Worm (Caenorhabditis elegans): ENCODE results near the gene rev-3.

rev-3 gene

ce11 chrIII:5838159-5839046 lies 48.0 kb upstream of the rev-3 start (continued):
- peak in 1 of 2 experiments; percentile 1 for TF ChIP-seq efl-1 (optimal IDR thresholded peaks at IDR 0.05)
- TF ChIP-seq efl-1 (GFP tag; optimal IDR thresholded peaks at IDR 0.05 in 1 of 2): no peak
- TF ChIP-seq nhr-77 (tag; optimal IDR thresholded peaks at IDR 0.05): peak; percentile 66
- TF ChIP-seq ceh-82 (tag; optimal IDR thresholded peaks at IDR 0.05): peak in 1 of 3 experiments; percentile 18
- no peak for TF ChIP-seq tlp-1 (tag; optimal IDR thresholded peaks at IDR 0.05)
- TF ChIP-seq mdl-1 (tag; optimal IDR thresholded peaks at IDR 0.05): peak in 1 of 2 experiments; percentile 84
- TF ChIP-seq ces-1 (GFP tag; optimal IDR thresholded peaks at IDR 0.05): no peak
- no peak for TF ChIP-seq fos-1 (tag; optimal IDR thresholded peaks at IDR 0.05)
- no peak for TF ChIP-seq unc-30 (tag; optimal IDR thresholded peaks at IDR 0.05)
- no peak for TF ChIP-seq egl-13 (tag; optimal IDR thresholded peaks at IDR 0.05)
- TF ChIP-seq pqm-1 (tag; optimal IDR thresholded peaks at IDR 0.05): no peak
- TF ChIP-seq C16A3.4 (tag; optimal IDR thresholded peaks at IDR 0.05): peak; percentile 52
- TF ChIP-seq ztf-11 (tag; optimal IDR thresholded peaks at IDR 0.05): no peak
- TF ChIP-seq sox-4 (tag; optimal IDR thresholded peaks at IDR 0.05): no peak
- no peak for TF ChIP-seq sptf-1 (tag; optimal IDR thresholded peaks at IDR 0.05)
- TF ChIP-seq isw-1 (GFP tag; IDR thresholded peaks at IDR 0.05): no peak
- no peak for TF ChIP-seq ceh-8 (GFP tag; optimal IDR thresholded peaks at IDR 0.05)
- no peak for TF ChIP-seq Y116A8C.19 (tag; optimal IDR thresholded peaks at IDR 0.05; ENCODE audit: borderline replicate concordance)
- TF ChIP-seq ama-1 (optimal IDR thresholded peaks at IDR 0.05): peak; percentile 70
- TF ChIP-seq dsc-1 (tag; optimal IDR thresholded peaks at IDR 0.05): no peak
- peak; percentile 18 for TF ChIP-seq nhr-47 (tag; optimal IDR thresholded peaks at IDR 0.05)
- no peak for TF ChIP-seq skn-1 (tag; optimal IDR thresholded peaks at IDR 0.05)
- peak; percentile 46 for TF ChIP-seq nhr-19 (GFP tag; conservative IDR thresholded peaks at IDR 0.05)
- peak; percentile 83 for TF ChIP-seq blmp-1 (tag; optimal IDR thresholded peaks at IDR 0.05)
- no peak for TF ChIP-seq rnt-1 (tag; optimal IDR thresholded peaks at IDR 0.05)
- TF ChIP-seq snpc-4 (tag; optimal IDR thresholded peaks at IDR 0.05): no peak
- TF ChIP-seq nhr-237 (tag; optimal IDR thresholded peaks at IDR 0.05): no peak
- TF ChIP-seq alr-1 (tag; optimal IDR thresholded peaks at IDR 0.05; ENCODE audit: borderline replicate concordance): no peak
- no peak for TF ChIP-seq C34B4.2 (tag; optimal IDR thresholded peaks at IDR 0.05)
- no peak for TF ChIP-seq mef-2 (tag; optimal IDR thresholded peaks at IDR 0.05)
- no peak for TF ChIP-seq lin-39 (tag; optimal IDR thresholded peaks at IDR 0.05)
- TF ChIP-seq zip-4 (GFP tag; optimal IDR thresholded peaks at IDR 0.05): no peak
- peak; percentile 25 for TF ChIP-seq mep-1 (tag; optimal IDR thresholded peaks at IDR 0.05)
- TF ChIP-seq lin-14 (GFP tag; optimal IDR thresholded peaks at IDR 0.05): peak; percentile 72
- no peak for TF ChIP-seq egl-27 (tag; optimal IDR thresholded peaks at IDR 0.05)
- TF ChIP-seq nhr-28 (tag; optimal IDR thresholded peaks at IDR 0.05): no peak
- TF ChIP-seq hlh-17 (GFP tag; optimal IDR thresholded peaks at IDR 0.05; ENCODE audit: borderline replicate concordance): no peak
- TF ChIP-seq zag-1 (tag; optimal IDR thresholded peaks at IDR 0.05): no peak
- TF ChIP-seq ceh-88 (GFP tag; IDR thresholded peaks at IDR 0.05): no peak

DNA sequence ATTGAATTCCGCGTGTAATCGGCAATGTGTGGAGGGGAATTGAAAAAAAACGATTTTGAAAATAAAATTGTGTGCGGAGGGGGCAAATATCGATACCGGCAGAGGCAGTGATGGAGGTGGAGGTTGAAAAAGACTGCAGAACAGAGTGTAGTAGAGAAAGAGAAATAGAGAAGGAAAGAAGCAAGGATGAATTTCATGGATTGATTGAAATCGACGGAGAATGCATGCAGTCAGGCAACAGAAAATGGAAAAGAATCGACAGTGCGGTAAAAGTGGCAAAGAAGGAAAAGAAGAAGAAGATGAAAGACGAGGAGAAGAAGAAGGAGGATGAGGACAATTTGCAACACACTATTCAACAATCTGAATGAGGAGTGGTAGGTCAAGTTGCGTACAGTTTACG lies 46.4 kb upstream of the rev-3 start, which contains the start of gene W04D12.1:
W04D12.1 (plus strand) TSS at position 111 of the 400 bp plus-strand sequence.
- TF ChIP-seq sptf-1 (tag; optimal IDR thresholded peaks at IDR 0.05) (no peak), C04F5.9 (tag; optimal IDR thresholded peaks at IDR 0.05) (no peak), Y116A8C.19 (tag; optimal IDR thresholded peaks at IDR 0.05; ENCODE audit: borderline replicate concordance) (no peak), nhr-77 (tag; optimal IDR thresholded peaks at IDR 0.05) (no peak), ceh-8 (GFP tag; optimal IDR thresholded peaks at IDR 0.05) (no peak), lin-35 (GFP tag; optimal IDR thresholded peaks at IDR 0.05) (peak in 1 of 2 experiments; percentile 35), ztf-4 (tag; optimal IDR thresholded peaks at IDR 0.05) (no peak), hlh-4 (tag; optimal IDR thresholded peaks at IDR 0.05) (no peak), grh-1 (GFP tag; IDR thresholded peaks at IDR 0.05) (no peak), xbp-1 (tag; optimal IDR thresholded peaks at IDR 0.05) (no peak), fkh-8 (tag; optimal IDR thresholded peaks at IDR 0.05) (no peak), tlp-1 (tag; optimal IDR thresholded peaks at IDR 0.05) (no peak), aly-2 (tag; optimal IDR thresholded peaks at IDR 0.05) (no peak), vab-15 (tag; optimal IDR thresholded peaks at IDR 0.05) (no peak), dsc-1 (tag; optimal IDR thresholded peaks at IDR 0.05) (no peak), rnt-1 (tag; optimal IDR thresholded peaks at IDR 0.05) (peak; percentile 15), ceh-88 (GFP tag; IDR thresholded peaks at IDR 0.05) (no peak), unc-130 (tag; optimal IDR thresholded peaks at IDR 0.05) (peak; percentile 6), nhr-237 (tag; optimal IDR thresholded peaks at IDR 0.05) (no peak), mdl-1 (tag; optimal IDR thresholded peaks at IDR 0.05) (no peak), nhr-11 (tag; optimal IDR thresholded peaks at IDR 0.05) (no peak), nhr-71 (tag; optimal IDR thresholded peaks at IDR 0.05) (peak; percentile 12), zag-1 (tag; optimal IDR thresholded peaks at IDR 0.05) (no peak), C16A3.4 (tag; optimal IDR thresholded peaks at IDR 0.05) (no peak)

Measured in whole organism, L1 larva.